Fruit fly (Drosophila melanogaster): Measurements from ENCODE around the gene Cad96Ca.

- TF ChIP-seq CG8478 (optimal IDR thresholded peaks at IDR 0.05) (no peak), pan (optimal IDR thresholded peaks at IDR 0.05) (no peak)
Measured at dm6 chr3R:25238771-25239700, 31.0 kb upstream of the Cad96Ca start.
